Worm (Caenorhabditis elegans) whole organism, late embryonic: ENCODE results near the gene C09G1.2.

Experiments
- ama-1 ChIP-seq: fragments of 150-350 bp; optimal IDR thresholded peaks from 2 replicates; lab custom pipeline; 2014
- ceh-19 ChIP-seq: fragments of 200-800 bp; sonication (Bioruptor generic); optimal IDR thresholded peaks from 2 replicates; lab custom pipeline; 2018; ENCODE audit warnings: mild to moderate bottlenecking, missing genetic modification characterization, missing compliant biosample characterization
- ceh-9 ChIP-seq: sonication (generic microtip); optimal IDR thresholded peaks from 2 replicates; lab custom pipeline; 2016; ENCODE audit warnings: mild to moderate bottlenecking, missing genetic modification characterization, inconsistent platforms, missing compliant biosample characterization
- elt-2 ChIP-seq: sonication (generic microtip); optimal IDR thresholded peaks from 2 replicates; lab custom pipeline; 2016; ENCODE audit warnings: missing genetic modification reagents, missing genetic modification characterization, missing compliant biosample characterization
- fkh-6 ChIP-seq: sonication (generic microtip); optimal IDR thresholded peaks from 2 replicates; lab custom pipeline; 2016; ENCODE audit warnings: missing genetic modification characterization, missing compliant biosample characterization
- gmeb-2 ChIP-seq: sonication (generic microtip); optimal IDR thresholded peaks from 2 replicates; lab custom pipeline; 2016; ENCODE audit warnings: missing genetic modification characterization, inconsistent platforms, missing compliant biosample characterization
- hlh-13 ChIP-seq: fragments of 200-800 bp; sonication (Bioruptor generic); optimal IDR thresholded peaks from 2 replicates; lab custom pipeline; 2018; ENCODE audit warnings: mild to moderate bottlenecking, missing genetic modification characterization, missing compliant biosample characterization
- hlh-15 ChIP-seq: sonication (generic microtip); optimal IDR thresholded peaks from 2 replicates; lab custom pipeline; 2016; ENCODE audit warnings: missing genetic modification characterization, missing compliant biosample characterization
- mec-3 ChIP-seq: sonication (generic microtip); optimal IDR thresholded peaks from 2 replicates; lab custom pipeline; 2016; ENCODE audit warnings: borderline replicate concordance, missing genetic modification characterization, missing compliant biosample characterization
- pat-9 ChIP-seq: fragments of 200-800 bp; sonication (Bioruptor generic); optimal IDR thresholded peaks from 2 replicates; lab custom pipeline; 2018; ENCODE audit warnings: mild to moderate bottlenecking, missing genetic modification characterization, moderate library complexity, missing compliant biosample characterization
- pqm-1 ChIP-seq: sonication (generic microtip); optimal IDR thresholded peaks from 2 replicates; lab custom pipeline; 2016; ENCODE audit warnings: missing genetic modification characterization, missing compliant biosample characterization
- sox-2 ChIP-seq: fragments of 200-800 bp; sonication (Bioruptor generic); IDR thresholded peaks from 2 replicates; pipeline ENCODE4 v1.3.6; 2022; ENCODE audit warnings: missing genetic modification reagents, missing genetic modification characterization, missing compliant biosample characterization
- ttx-3 ChIP-seq: sonication (generic microtip); optimal IDR thresholded peaks from 2 replicates; lab custom pipeline; 2016; ENCODE audit warnings: missing genetic modification reagents, missing genetic modification characterization, missing compliant biosample characterization
- unc-42 ChIP-seq: sonication (generic microtip); optimal IDR thresholded peaks from 2 replicates; lab custom pipeline; 2016; ENCODE audit warnings: missing genotype, missing genetic modification characterization, missing compliant biosample characterization

DNA sequence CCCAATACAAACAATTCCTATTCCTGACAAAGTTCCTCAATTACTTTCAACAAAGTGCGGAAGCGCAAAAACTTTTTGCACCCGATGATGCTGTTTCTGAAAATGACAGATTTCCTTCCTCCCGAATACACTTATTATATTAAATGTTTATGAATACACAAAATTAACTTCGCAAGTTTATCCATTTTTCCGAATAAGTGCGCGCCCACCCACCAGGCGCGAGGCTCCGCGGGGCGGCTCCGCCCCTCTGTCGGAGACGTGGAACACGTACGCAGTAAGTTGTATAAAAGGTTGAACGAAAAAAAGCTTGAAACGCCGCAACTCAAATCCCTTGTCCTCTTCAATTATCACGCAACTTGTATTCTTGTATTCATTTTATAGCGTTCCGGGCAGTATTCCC, 23.8 kb downstream of the C09G1.2 start, which contains the start of gene C09G1.5:
- no peak for TF ChIP-seq ttx-3 (tag; lab: Kevin White, UChicago)
- no peak for TF ChIP-seq ceh-9 (tag; lab: Kevin White, UChicago)
- no peak for TF ChIP-seq unc-42 (tag; lab: Kevin White, UChicago)
- TF ChIP-seq gmeb-2 (tag; lab: Kevin White, UChicago): no peak
- no peak for TF ChIP-seq elt-2 (tag; lab: Kevin White, UChicago)
- TF ChIP-seq fkh-6 (tag; lab: Kevin White, UChicago): no peak
- no peak for TF ChIP-seq mec-3 (tag; lab: Kevin White, UChicago)
- no peak for TF ChIP-seq pat-9 (tag; lab: Kevin White, UChicago)
- TF ChIP-seq hlh-15: no peak
- no peak for TF ChIP-seq ceh-19 (GFP tag; lab: Kevin White, UChicago)
- TF ChIP-seq pqm-1 (tag; lab: Kevin White, UChicago): no peak
- no peak for TF ChIP-seq sox-2 (GFP tag; lab: Robert Waterston, UW)
- TF ChIP-seq ama-1 (lab: Kevin White, UChicago): no peak
- TF ChIP-seq hlh-13: no peak
